Fruit fly (Drosophila melanogaster) whole organism, adult: Measurements from ENCODE around the gene Arpc5.

Source experiments
- CG12768 ChIP-seq: fragments of 200-800 bp; sonication (Bioruptor generic); optimal IDR thresholded peaks from 2 replicates; lab custom pipeline; 2017; ENCODE audit warnings: missing biosample characterization, missing genetic modification characterization, mild to moderate bottlenecking, moderate library complexity, missing genetic modification reagents
- CG14711 ChIP-seq: fragments of 200-800 bp; sonication (Bioruptor generic); optimal IDR thresholded peaks from 2 replicates; lab custom pipeline; 2018; ENCODE audit warnings: missing biosample characterization, mild to moderate bottlenecking, missing genetic modification characterization, moderate library complexity
- CG33017 ChIP-seq: fragments of 200-800 bp; sonication (Bioruptor generic); optimal IDR thresholded peaks from 2 replicates; lab custom pipeline; 2018; ENCODE audit warnings: missing biosample characterization, mild to moderate bottlenecking, missing genetic modification characterization, moderate library complexity
- CG5204 ChIP-seq: fragments of 200-800 bp; sonication (Bioruptor generic); optimal IDR thresholded peaks from 2 replicates; lab custom pipeline; 2016; ENCODE audit warnings: missing biosample characterization, missing genetic modification characterization
- Clk ChIP-seq: fragments of 200-800 bp; sonication (Bioruptor generic); optimal IDR thresholded peaks from 2 replicates; lab custom pipeline; 2017; ENCODE audit warnings: missing biosample characterization, missing genetic modification characterization
- Hr96 ChIP-seq: fragments of 200-800 bp; sonication (Bioruptor generic); optimal IDR thresholded peaks from 2 replicates; lab custom pipeline; 2016; ENCODE audit warnings: missing biosample characterization, missing genetic modification characterization
- cic ChIP-seq: fragments of 200-800 bp; sonication (Bioruptor generic); optimal IDR thresholded peaks from 2 replicates; lab custom pipeline; 2017; ENCODE audit warnings: missing biosample characterization, mild to moderate bottlenecking, missing genetic modification characterization, moderate library complexity
- cnc ChIP-seq, 2 experiments: fragments of >200 bp; optimal IDR thresholded peaks; 2 replicates each; lab custom pipeline; 2017
- ovo ChIP-seq: fragments of 200-800 bp; sonication (Bioruptor generic); optimal IDR thresholded peaks from 2 replicates; lab custom pipeline; 2016; ENCODE audit warnings: missing biosample characterization, missing genetic modification characterization
- tj ChIP-seq: fragments of 200-800 bp; sonication (Bioruptor generic); optimal IDR thresholded peaks from 3 replicates; lab custom pipeline; 2017; ENCODE audit warnings: missing biosample characterization, mild to moderate bottlenecking, missing genetic modification characterization, moderate library complexity

DNA sequence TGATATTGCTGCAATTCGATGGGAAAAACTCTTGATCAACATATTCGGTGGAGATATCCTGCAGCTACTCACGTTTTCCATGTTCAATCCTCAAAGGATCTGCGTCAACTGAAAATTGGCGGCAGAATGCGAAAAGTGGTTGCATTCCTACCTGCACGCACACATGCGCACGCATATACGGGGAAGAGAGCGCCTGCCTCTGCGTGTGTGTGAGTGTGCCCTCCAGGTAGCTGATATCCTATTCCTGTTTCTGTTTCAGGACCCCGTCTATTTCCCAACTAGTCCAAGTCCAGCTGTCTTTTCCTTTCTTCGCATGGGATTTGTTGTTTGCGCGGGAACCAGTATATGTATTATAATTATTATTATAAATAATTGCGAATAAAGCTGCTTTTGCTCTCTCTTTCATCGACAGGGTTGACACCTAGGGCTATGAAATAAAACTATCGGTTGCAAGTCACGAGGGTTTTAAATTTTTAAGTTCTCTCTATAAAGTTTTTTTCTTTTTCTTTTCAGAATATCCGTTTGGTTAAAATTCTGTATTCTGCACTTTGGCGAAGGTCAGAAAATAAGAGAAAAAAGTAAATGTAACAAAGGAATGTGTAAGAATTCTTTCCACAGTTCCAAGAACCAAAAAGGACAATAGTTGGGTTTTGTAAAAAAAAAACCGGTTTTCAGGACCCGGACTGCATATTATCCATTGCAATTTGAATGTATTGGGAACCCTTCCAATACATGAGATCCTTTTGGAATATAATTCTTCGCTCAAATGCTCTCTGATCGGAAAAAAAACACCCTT, 3.3 kb upstream of the Arpc5 start, which contains the start of gene insv:
- TF ChIP-seq CG5204 (GFP tag; lab: Kevin White, UChicago) (no peak), cic (no peak), tj (GFP tag; lab: Kevin White, UChicago) (no peak), ovo (GFP tag; lab: Kevin White, UChicago) (no peak), CG12768 (no peak), CG14711 (tag; lab: Kevin White, UChicago) (peak; percentile 68), Clk (GFP tag; lab: Kevin White, UChicago) (no peak), Hr96 (GFP tag; lab: Kevin White, UChicago) (no peak), cnc (optimal IDR thresholded peaks at IDR 0.05; lab: Kevin White, UChicago) (no peak), CG33017 (tag; lab: Kevin White, UChicago) (no peak)
